Worm (Caenorhabditis elegans) whole organism, L4/young adult: Measurements from ENCODE around the gene K05F6.10.

Experiments used
- W03F9.2 ChIP-seq: fragments of 150-350 bp; optimal IDR thresholded peaks from 2 replicates; lab custom pipeline; 2014; ENCODE audit warnings: missing biosample characterization, missing genetic modification characterization
- dao-5 ChIP-seq: sonication (generic microtip); optimal IDR thresholded peaks from 2 replicates; lab custom pipeline; 2016; ENCODE audit warnings: missing genotype, missing genetic modification characterization, moderate library complexity, missing compliant biosample characterization
- him-1 ChIP-seq: sonication (generic microtip); optimal IDR thresholded peaks from 2 replicates; lab custom pipeline; 2016; ENCODE audit warnings: missing genotype, missing genetic modification reagents, missing genetic modification characterization, missing compliant biosample characterization

ce11 chrII:1538589-1538988 lies 37.3 kb downstream of the K05F6.10 start, which contains the start of gene fbxb-44:
- TF ChIP-seq him-1 (tag; lab: Kevin White, UChicago) = no peak
- TF ChIP-seq dao-5 = no peak
- TF ChIP-seq W03F9.2 (tag; lab: Kevin White, UChicago) = no peak
